Worm (Caenorhabditis elegans): ENCODE data around the gene clec-256.
"Not testable (repeated sequence)": the region's sequence is repeated elsewhere in the genome, so short reads cannot be mapped to it uniquely, and the experiment has no call there.

Gene clec-256

DNA sequence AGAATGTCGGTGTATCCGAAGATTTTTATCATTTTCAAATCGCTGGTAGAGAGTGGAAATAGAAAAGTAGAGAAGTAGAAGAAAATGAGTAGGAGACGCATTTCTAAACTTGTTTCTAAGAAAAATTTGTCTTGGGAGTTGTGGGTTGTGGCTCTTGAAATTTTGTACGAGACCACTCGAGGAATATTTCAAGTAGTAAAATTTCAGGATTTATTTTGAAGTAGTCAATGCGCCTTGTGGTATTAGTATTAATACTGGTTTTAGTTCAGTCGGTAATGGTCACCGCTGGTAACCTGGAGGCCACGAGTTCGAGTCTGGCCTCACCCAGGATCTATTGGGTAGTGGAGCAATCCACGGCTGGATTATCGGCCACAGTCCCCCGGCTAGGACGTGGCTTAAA, 22.8 kb upstream of the clec-256 start, which contains the start of gene clec-252:
clec-252 (minus strand) TSS at position 101 of the 400 bp plus-strand sequence.
- TF ChIP-seq bed-3 (GFP tag; optimal IDR thresholded peaks at IDR 0.05) = no peak
- TF ChIP-seq snpc-4 (tag; optimal IDR thresholded peaks at IDR 0.05) = no peak
- no peak for TF ChIP-seq lsy-2 (tag; optimal IDR thresholded peaks at IDR 0.05)
- no peak for TF ChIP-seq sptf-1 (tag; optimal IDR thresholded peaks at IDR 0.05)
- TF ChIP-seq nhr-237 (tag; optimal IDR thresholded peaks at IDR 0.05) = no peak
- TF ChIP-seq unc-39 (tag; optimal IDR thresholded peaks at IDR 0.05) = no peak
- TF ChIP-seq ces-1 (GFP tag; optimal IDR thresholded peaks at IDR 0.05) = no peak
- TF ChIP-seq ceh-83 (GFP tag; optimal IDR thresholded peaks at IDR 0.05) = no peak
- TF ChIP-seq M03D4.4 (tag; optimal IDR thresholded peaks at IDR 0.05) = no peak
- TF ChIP-seq cnd-1 (tag; optimal IDR thresholded peaks at IDR 0.05) = no peak
- TF ChIP-seq nhr-28 (tag; optimal IDR thresholded peaks at IDR 0.05) = no peak
- TF ChIP-seq unc-120 (tag; optimal IDR thresholded peaks at IDR 0.05; ENCODE audit: poor library complexity, severe bottlenecking) = no peak
- no peak for TF ChIP-seq elt-3 (tag; optimal IDR thresholded peaks at IDR 0.05)
- no peak for TF ChIP-seq lin-13 (tag; optimal IDR thresholded peaks at IDR 0.05)
- TF ChIP-seq tbx-8 (GFP tag; optimal IDR thresholded peaks at IDR 0.05) = no peak

DNA sequence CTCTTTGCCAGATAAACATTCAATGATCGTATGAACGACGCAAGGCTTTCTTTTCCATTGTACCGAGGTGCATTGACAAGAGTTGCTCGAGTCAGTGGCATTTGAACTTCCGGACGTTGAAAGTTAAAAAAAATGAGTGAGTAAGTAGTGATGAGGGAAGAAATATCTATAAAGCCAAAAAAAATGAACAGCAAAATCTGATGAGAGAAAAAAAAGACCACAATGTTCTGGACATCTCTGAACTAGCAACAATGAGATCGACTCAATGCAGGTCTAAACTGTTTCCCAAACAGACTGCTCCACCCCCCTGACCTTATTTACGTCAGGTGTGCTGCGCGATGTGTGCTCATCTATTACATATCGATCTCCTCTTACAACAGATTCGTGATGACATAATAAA, 21.0 kb upstream of the clec-256 start, which contains the start of the genes F11D11.21 and F11D11.12:
F11D11.21 (minus strand) TSS at position 101 of the 400 bp plus-strand sequence.
F11D11.12 (minus strand) TSS at position 238 of the 400 bp plus-strand sequence.
- TF ChIP-seq ceh-39 (tag; optimal IDR thresholded peaks at IDR 0.05) = no peak
- no peak for TF ChIP-seq ceh-43 (GFP tag; optimal IDR thresholded peaks at IDR 0.05)
- no peak for TF ChIP-seq elt-1 (tag; optimal IDR thresholded peaks at IDR 0.05; ENCODE audit: borderline replicate concordance, insufficient read depth)
- TF ChIP-seq sptf-1 (tag; optimal IDR thresholded peaks at IDR 0.05) = no peak
- no peak for TF ChIP-seq hlh-1 (tag; optimal IDR thresholded peaks at IDR 0.05)
- TF ChIP-seq elt-3 (tag; optimal IDR thresholded peaks at IDR 0.05) = no peak
- TF ChIP-seq zip-8 (tag; optimal IDR thresholded peaks at IDR 0.05) = no peak
- TF ChIP-seq ztf-11 (tag; optimal IDR thresholded peaks at IDR 0.05) = no peak
- no peak for TF ChIP-seq nhr-28 (tag; optimal IDR thresholded peaks at IDR 0.05)
- no peak for TF ChIP-seq pha-4 (tag; optimal IDR thresholded peaks at IDR 0.05)
- no peak for TF ChIP-seq ham-2 (GFP tag; optimal IDR thresholded peaks at IDR 0.05)
- TF ChIP-seq flh-1 (GFP tag; optimal IDR thresholded peaks at IDR 0.05) = no peak

DNA sequence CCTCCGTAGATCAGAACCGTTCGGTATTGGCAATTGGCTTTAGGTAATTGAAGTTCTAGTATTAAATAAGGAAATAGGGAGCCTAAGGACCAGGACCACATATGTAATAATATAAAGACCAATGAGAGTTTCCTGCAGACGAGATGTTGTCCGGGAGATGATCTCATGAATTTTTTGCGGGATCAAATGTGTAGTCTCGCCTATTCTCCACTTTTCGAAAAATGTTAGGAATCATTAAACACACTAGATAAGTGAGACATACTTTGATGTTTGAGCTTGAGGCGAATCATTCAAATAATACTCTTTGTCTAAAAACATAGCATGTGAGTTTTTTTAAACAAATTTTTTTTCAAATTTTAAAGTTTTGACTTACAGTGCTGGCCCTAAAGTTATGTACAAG, 18.5 kb upstream of the clec-256 start, which contains the start of gene F11D11.6:
F11D11.6 (minus strand) TSS at position 101 of the 400 bp plus-strand sequence.
- no peak for TF ChIP-seq ces-1 (GFP tag; optimal IDR thresholded peaks at IDR 0.05)
- TF ChIP-seq nhr-12 (tag; optimal IDR thresholded peaks at IDR 0.05) = no peak
- no peak for TF ChIP-seq mab-5 (tag; optimal IDR thresholded peaks at IDR 0.05)
- TF ChIP-seq bed-3 (GFP tag; optimal IDR thresholded peaks at IDR 0.05) = no peak
- no peak for TF ChIP-seq zip-8 (tag; optimal IDR thresholded peaks at IDR 0.05)
- no peak for TF ChIP-seq M03D4.4 (tag; optimal IDR thresholded peaks at IDR 0.05)
- TF ChIP-seq nhr-76 (tag; optimal IDR thresholded peaks at IDR 0.05) = no peak
- TF ChIP-seq lin-32 (GFP tag; optimal IDR thresholded peaks at IDR 0.05) = no peak
- TF ChIP-seq lsy-2 (tag; optimal IDR thresholded peaks at IDR 0.05) = no peak
- TF ChIP-seq ztf-11 (tag; optimal IDR thresholded peaks at IDR 0.05) = no peak
- no peak for TF ChIP-seq ceh-39 (tag; optimal IDR thresholded peaks at IDR 0.05)
- no peak for TF ChIP-seq flh-1 (GFP tag; optimal IDR thresholded peaks at IDR 0.05)
- no peak for TF ChIP-seq snpc-4 (tag; optimal IDR thresholded peaks at IDR 0.05)

DNA sequence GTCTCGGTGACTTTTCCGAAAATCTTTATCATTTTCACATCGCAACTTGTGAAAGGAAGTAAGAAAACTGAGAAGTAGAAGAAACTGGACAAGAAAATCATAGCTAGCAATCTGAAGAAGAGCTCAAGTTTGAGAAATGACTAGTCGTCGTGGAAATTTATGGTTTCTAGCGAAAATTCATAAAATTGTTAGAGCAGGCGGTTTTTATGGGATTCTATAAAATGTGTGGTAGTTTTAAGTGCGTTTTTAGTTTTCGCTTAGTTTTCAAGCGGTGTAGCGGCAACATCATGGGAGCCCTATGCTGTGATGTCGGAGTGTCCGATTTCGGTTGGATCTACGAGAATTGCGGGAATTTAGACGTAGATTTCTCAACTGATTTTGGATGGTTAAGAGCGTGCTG, 17.2 kb upstream of the clec-256 start, which contains the start of gene clec-254:
clec-254 (minus strand) TSS at position 101 of the 400 bp plus-strand sequence.
- TF ChIP-seq ham-2 (GFP tag; optimal IDR thresholded peaks at IDR 0.05); unc-39 (tag; optimal IDR thresholded peaks at IDR 0.05); tbx-8 (GFP tag; optimal IDR thresholded peaks at IDR 0.05): not testable (repeated sequence)

DNA sequence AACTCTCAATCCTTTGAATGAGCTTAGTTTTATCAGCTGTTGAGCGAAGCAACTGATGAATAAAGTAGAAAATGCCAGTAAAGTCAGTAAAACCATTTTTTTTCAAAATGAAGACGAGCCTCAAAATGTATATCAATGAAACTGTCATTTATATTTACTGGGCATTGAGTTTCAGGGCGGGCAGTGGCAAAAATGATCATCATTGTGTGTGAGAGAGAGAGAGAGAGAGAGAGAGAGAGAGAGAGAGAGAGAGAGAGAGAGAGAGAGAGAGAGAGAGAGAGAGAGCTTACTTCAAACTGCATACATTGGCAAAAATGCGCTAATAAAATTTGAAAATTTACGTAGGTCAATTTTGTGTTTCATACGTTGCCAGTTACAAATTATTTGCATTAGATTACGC, 11.3 kb upstream of the clec-256 start, which contains the start of gene F11D11.3:
F11D11.3 (minus strand) TSS at position 101 of the 400 bp plus-strand sequence.
- TF ChIP-seq nhr-237 (tag; optimal IDR thresholded peaks at IDR 0.05) (no peak), unc-39 (tag; optimal IDR thresholded peaks at IDR 0.05) (no peak), zip-8 (tag; optimal IDR thresholded peaks at IDR 0.05) (no peak), ztf-11 (tag; optimal IDR thresholded peaks at IDR 0.05) (no peak), ceh-83 (GFP tag; optimal IDR thresholded peaks at IDR 0.05) (no peak), sptf-1 (tag; optimal IDR thresholded peaks at IDR 0.05) (no peak), hlh-1 (tag; optimal IDR thresholded peaks at IDR 0.05) (no peak), lsy-2 (tag; optimal IDR thresholded peaks at IDR 0.05) (no peak), snpc-4 (tag; optimal IDR thresholded peaks at IDR 0.05) (no peak), ceh-39 (tag; optimal IDR thresholded peaks at IDR 0.05) (no peak), mab-5 (tag; optimal IDR thresholded peaks at IDR 0.05) (no peak), ceh-43 (GFP tag; optimal IDR thresholded peaks at IDR 0.05) (no peak), pha-4 (tag; optimal IDR thresholded peaks at IDR 0.05) (no peak), nhr-76 (tag; optimal IDR thresholded peaks at IDR 0.05) (no peak), ces-1 (GFP tag; optimal IDR thresholded peaks at IDR 0.05) (no peak), cnd-1 (tag; optimal IDR thresholded peaks at IDR 0.05) (no peak), mep-1 (tag; optimal IDR thresholded peaks at IDR 0.05) (no peak), lin-13 (tag; optimal IDR thresholded peaks at IDR 0.05) (no peak)
